Fruit fly (Drosophila melanogaster) Kc167 (cell line): ENCODE data around the gene Polr1E.

Experiments
- Sin3A ChIP-seq: fragments of >200 bp; optimal IDR thresholded peaks from 2 replicates; lab custom pipeline; 2018; ENCODE audit warnings: missing external identifiers
- h ChIP-seq: fragments of >200 bp; optimal IDR thresholded peaks from 3 replicates; lab custom pipeline; 2018; ENCODE audit warnings: missing external identifiers
- psq ChIP-seq: fragments of >200 bp; optimal IDR thresholded peaks from 2 replicates; lab custom pipeline; 2017; ENCODE audit warnings: missing external identifiers
- ttk ChIP-seq: sonication (Bioruptor generic); optimal IDR thresholded peaks from 2 replicates; lab custom pipeline; 2017; ENCODE audit warnings: missing external identifiers

dm6 chr3R:18292371-18292770 is 9.2 kb downstream of the Polr1E start:
- TF ChIP-seq ttk (lab: Kevin White, UChicago) (no peak), h (lab: Kevin White, UChicago) (no peak), psq (no peak), Sin3A (lab: Kevin White, UChicago) (no peak)
